Worm (Caenorhabditis elegans) whole organism, young adult: ENCODE data around the gene C39E9.8.
A peak's percentile ranks its signal among the peaks of the same experiment; 100 is the strongest.

Experiments
- B0035.1 ChIP-seq: sonication (generic microtip); optimal IDR thresholded peaks from 2 replicates; lab custom pipeline; 2016; ENCODE audit warnings: missing genetic modification characterization, mild to moderate bottlenecking, missing compliant biosample characterization, missing genotype, missing genetic modification reagents
- B0336.3 ChIP-seq: fragments of 200-800 bp; sonication (Bioruptor generic); IDR thresholded peaks from 2 replicates; pipeline ENCODE4 v1.3.6; 2022; ENCODE audit warnings: missing genetic modification characterization, missing compliant biosample characterization
- F10E7.11 ChIP-seq: sonication (generic microtip); optimal IDR thresholded peaks from 2 replicates; lab custom pipeline; 2017; ENCODE audit warnings: mild to moderate bottlenecking, missing genetic modification characterization, moderate library complexity, missing compliant biosample characterization
- F55B11.4 ChIP-seq: sonication (generic microtip); optimal IDR thresholded peaks from 2 replicates; lab custom pipeline; 2016; ENCODE audit warnings: missing compliant biosample characterization, missing genetic modification characterization, borderline replicate concordance; ENCODE audit not compliant: insufficient read depth
- F57A8.1 ChIP-seq: fragments of 200-800 bp; sonication (Bioruptor generic); optimal IDR thresholded peaks from 2 replicates; lab custom pipeline; 2018; ENCODE audit warnings: mild to moderate bottlenecking, missing genetic modification characterization, moderate library complexity, missing compliant biosample characterization
- K12H6.12 ChIP-seq: fragments of 200-800 bp; sonication (Bioruptor generic); optimal IDR thresholded peaks from 2 replicates; lab custom pipeline; 2018; ENCODE audit warnings: mild to moderate bottlenecking, missing genetic modification characterization, missing compliant biosample characterization
- Y56A3A.18 ChIP-seq: fragments of 200-800 bp; sonication (Bioruptor generic); IDR thresholded peaks from 2 replicates; pipeline ENCODE4 v1.3.6; 2022; ENCODE audit warnings: missing genetic modification reagents, missing genetic modification characterization, missing compliant biosample characterization
- ZK185.1 ChIP-seq: sonication (generic microtip); optimal IDR thresholded peaks from 2 replicates; lab custom pipeline; 2016; ENCODE audit warnings: mild to moderate bottlenecking, missing genetic modification characterization, missing compliant biosample characterization; ENCODE audit not compliant: poor library complexity, severe bottlenecking
- akir-1 ChIP-seq: fragments of 200-800 bp; sonication (Bioruptor generic); optimal IDR thresholded peaks from 2 replicates; lab custom pipeline; 2018; ENCODE audit warnings: mild to moderate bottlenecking, missing genetic modification characterization, moderate library complexity, missing compliant biosample characterization
- bed-1 ChIP-seq: fragments of 200-800 bp; sonication (Bioruptor generic); IDR thresholded peaks from 2 replicates; pipeline ENCODE4 v1.3.6; 2022; ENCODE audit warnings: missing genetic modification reagents, missing genetic modification characterization, missing compliant biosample characterization
- cebp-2 ChIP-seq: fragments of 200-800 bp; sonication (Bioruptor generic); IDR thresholded peaks from 2 replicates; pipeline ENCODE4 v1.3.6; 2022; ENCODE audit warnings: missing genetic modification characterization, missing compliant biosample characterization
- ceh-40 ChIP-seq: fragments of 200-800 bp; sonication (Bioruptor generic); IDR thresholded peaks from 2 replicates; pipeline ENCODE4 v1.3.6; 2022; ENCODE audit warnings: missing genetic modification characterization, missing compliant biosample characterization
- ceh-91 ChIP-seq: fragments of 200-800 bp; sonication (Bioruptor generic); IDR thresholded peaks from 2 replicates; pipeline ENCODE4 v1.3.6; 2022; ENCODE audit warnings: missing genetic modification reagents, missing genetic modification characterization, missing compliant biosample characterization
- chd-7 ChIP-seq: sonication (generic microtip); optimal IDR thresholded peaks from 2 replicates; lab custom pipeline; 2016; ENCODE audit warnings: mild to moderate bottlenecking, missing genetic modification characterization, moderate library complexity, missing compliant biosample characterization
- die-1 ChIP-seq: sonication (generic microtip); optimal IDR thresholded peaks from 2 replicates; lab custom pipeline; 2016; ENCODE audit warnings: missing genotype, mild to moderate bottlenecking, missing genetic modification characterization, missing compliant biosample characterization
- dpl-1 ChIP-seq: fragments of 150-350 bp; optimal IDR thresholded peaks from 2 replicates; lab custom pipeline; 2014; ENCODE audit warnings: missing biosample characterization, missing genetic modification reagents, missing genetic modification characterization
- efl-1 ChIP-seq: fragments of 150-350 bp; optimal IDR thresholded peaks from 2 replicates; lab custom pipeline; 2014; ENCODE audit warnings: missing biosample characterization, missing genetic modification reagents, missing genetic modification characterization
- egl-18 ChIP-seq: fragments of 200-800 bp; sonication (Bioruptor generic); IDR thresholded peaks from 2 replicates; pipeline ENCODE4 v1.3.6; 2022; ENCODE audit warnings: missing genetic modification reagents, missing genetic modification characterization, missing compliant biosample characterization
- him-1 ChIP-seq: sonication (generic microtip); optimal IDR thresholded peaks from 2 replicates; lab custom pipeline; 2016; ENCODE audit warnings: missing genotype, missing genetic modification reagents, missing genetic modification characterization, missing compliant biosample characterization
- hsf-1 ChIP-seq: fragments of 200-800 bp; sonication (Bioruptor generic); IDR thresholded peaks from 2 replicates; pipeline ENCODE4 v1.3.6; 2022; ENCODE audit warnings: missing genetic modification reagents, missing genetic modification characterization, missing compliant biosample characterization
- lin-40 ChIP-seq: sonication (generic microtip); optimal IDR thresholded peaks from 2 replicates; lab custom pipeline; 2016; ENCODE audit warnings: missing genetic modification characterization, mild to moderate bottlenecking, missing compliant biosample characterization, missing genotype, missing genetic modification reagents
- madf-3 ChIP-seq: fragments of 200-800 bp; sonication (Bioruptor generic); IDR thresholded peaks from 2 replicates; pipeline ENCODE4 v1.3.6; 2022; ENCODE audit warnings: missing genetic modification reagents, missing genetic modification characterization, missing compliant biosample characterization
- nfya-1 ChIP-seq: sonication (generic microtip); optimal IDR thresholded peaks from 2 replicates; lab custom pipeline; 2017; ENCODE audit warnings: antibody characterized with exemption, missing compliant biosample characterization, missing genetic modification characterization, borderline replicate concordance; ENCODE audit not compliant: insufficient read depth
- nfyb-1 ChIP-seq: fragments of 200-800 bp; sonication (Bioruptor generic); IDR thresholded peaks from 2 replicates; pipeline ENCODE4 v1.3.6; 2022; ENCODE audit warnings: missing genetic modification reagents, missing genetic modification characterization, missing compliant biosample characterization
- nhr-120 ChIP-seq: fragments of 200-800 bp; sonication (Bioruptor generic); IDR thresholded peaks from 2 replicates; pipeline ENCODE4 v1.3.6; 2022; ENCODE audit warnings: missing genetic modification characterization, missing compliant biosample characterization
- rec-8 ChIP-seq, 2 experiments: sonication (generic microtip); optimal IDR thresholded peaks; 2 replicates each; lab custom pipeline; 2016; ENCODE audit warnings: mild to moderate bottlenecking in 2 of 2, missing genetic modification characterization in 2 of 2, missing genetic modification reagents in 2 of 2, missing genotype in 2 of 2, missing biosample characterization in 1 of 2, missing compliant biosample characterization in 1 of 2, moderate library complexity in 1 of 2
- repo-1 ChIP-seq: sonication (generic microtip); optimal IDR thresholded peaks from 2 replicates; lab custom pipeline; 2017; ENCODE audit warnings: mild to moderate bottlenecking, missing genetic modification characterization, missing compliant biosample characterization
- snpc-4 ChIP-seq, 5 experiments: fragments of 150-350 bp in 1 of 5; sonication (generic microtip) in 4 of 5; optimal IDR thresholded peaks; 2 replicates each; lab custom pipeline; 2014 to 2018; ENCODE audit warnings: missing genetic modification characterization in 5 of 5, missing biosample characterization in 3 of 5, antibody characterized with exemption in 2 of 5, mild to moderate bottlenecking in 2 of 5, missing compliant biosample characterization in 2 of 5, missing genotype in 2 of 5, moderate library complexity in 2 of 5, missing genetic modification reagents in 1 of 5
- sptf-2 ChIP-seq: fragments of 200-800 bp; sonication (Bioruptor generic); optimal IDR thresholded peaks from 2 replicates; lab custom pipeline; 2018; ENCODE audit warnings: mild to moderate bottlenecking, missing genetic modification characterization, missing compliant biosample characterization
- xnd-1 ChIP-seq: sonication (generic microtip); optimal IDR thresholded peaks from 2 replicates; lab custom pipeline; 2016; ENCODE audit warnings: missing genotype, missing genetic modification reagents, missing genetic modification characterization, missing compliant biosample characterization
- zfh-2 ChIP-seq: fragments of 200-800 bp; sonication (Bioruptor generic); conservative IDR thresholded peaks from 2 replicates; pipeline ENCODE4 v1.3.6; 2022; ENCODE audit warnings: missing genetic modification reagents, missing genetic modification characterization, missing compliant biosample characterization
- zim-3 ChIP-seq: sonication (generic microtip); optimal IDR thresholded peaks from 2 replicates; lab custom pipeline; 2017; ENCODE audit warnings: mild to moderate bottlenecking, missing genetic modification characterization, moderate library complexity, missing compliant biosample characterization
- ztf-18 ChIP-seq: sonication (generic microtip); optimal IDR thresholded peaks from 2 replicates; lab custom pipeline; 2016; ENCODE audit warnings: missing genotype, mild to moderate bottlenecking, missing genetic modification characterization, missing compliant biosample characterization
- ztf-26 ChIP-seq: sonication (generic microtip); optimal IDR thresholded peaks from 2 replicates; lab custom pipeline; 2017; ENCODE audit warnings: missing genetic modification characterization, missing compliant biosample characterization
- ztf-3 ChIP-seq: fragments of 200-800 bp; sonication (Bioruptor generic); optimal IDR thresholded peaks from 2 replicates; lab custom pipeline; 2018; ENCODE audit warnings: mild to moderate bottlenecking, missing genetic modification characterization, missing compliant biosample characterization

The C39E9.8 gene

ce11 chrIV:13118794-13119193 is 39.5 kb downstream of the C39E9.8 start, which contains the start of gene unc-30:
Gene unc-30, plus strand, starts transcription at chrIV:13118977.
- TF ChIP-seq ceh-91 (GFP tag; lab: Robert Waterston, UW) (no peak), K12H6.12 (peak; percentile 38)
- TF ChIP-seq, all 124 proteins: peak for 1

ce11 chrIV:13121396-13121795 is 42.1 kb downstream of the C39E9.8 start:
- TF ChIP-seq hsf-1 (GFP tag; lab: Robert Waterston, UW): no peak
- TF ChIP-seq bed-1: no peak
- TF ChIP-seq ztf-26: no peak
- no peak for TF ChIP-seq Y56A3A.18 (GFP tag; lab: Robert Waterston, UW)
- no peak for TF ChIP-seq ztf-3
- TF ChIP-seq egl-18 (GFP tag; lab: Robert Waterston, UW): no peak
- no peak for TF ChIP-seq xnd-1 (tag; lab: Kevin White, UChicago)
- no peak for TF ChIP-seq F57A8.1
- TF ChIP-seq dpl-1 (GFP tag; lab: Kevin White, UChicago): no peak
- TF ChIP-seq repo-1 (tag; lab: Kevin White, UChicago): no peak
- TF ChIP-seq ceh-40 (GFP tag; lab: Robert Waterston, UW): no peak
- TF ChIP-seq akir-1 (GFP tag; lab: Kevin White, UChicago): no peak
- no peak for TF ChIP-seq sptf-2 (GFP tag; lab: Kevin White, UChicago)
- no peak for TF ChIP-seq ZK185.1 (tag; lab: Kevin White, UChicago)
- no peak for TF ChIP-seq ztf-18
- TF ChIP-seq nfyb-1 (GFP tag; lab: Robert Waterston, UW): no peak
- TF ChIP-seq die-1 (tag; lab: Kevin White, UChicago): no peak
- TF ChIP-seq snpc-4 (GFP tag; optimal IDR thresholded peaks at IDR 0.05; lab: Kevin White, UChicago): no peak
- TF ChIP-seq snpc-4 (tag; optimal IDR thresholded peaks at IDR 0.05; lab: Kevin White, UChicago): no peak
- TF ChIP-seq madf-3 (GFP tag; lab: Robert Waterston, UW): no peak

ce11 chrIV:13125999-13126398 is 46.8 kb downstream of the C39E9.8 start:
- TF ChIP-seq snpc-4 (GFP tag; optimal IDR thresholded peaks at IDR 0.05; lab: Kevin White, UChicago) (no peak), snpc-4 (tag; optimal IDR thresholded peaks at IDR 0.05; lab: Kevin White, UChicago) (no peak), zim-3 (no peak), madf-3 (GFP tag; lab: Robert Waterston, UW) (no peak), zfh-2 (0 out of 2 replicates have a peak, but pooled peaks have one; percentile 15), B0336.3 (GFP tag; lab: Robert Waterston, UW) (no peak), B0035.1 (no peak), chd-7 (tag; lab: Kevin White, UChicago) (no peak), nhr-120 (GFP tag; lab: Robert Waterston, UW) (no peak), rec-8 (tag; optimal IDR thresholded peaks at IDR 0.05; lab: Kevin White, UChicago) (no peak), nfya-1 (tag; lab: Kevin White, UChicago) (no peak), cebp-2 (0 out of 2 replicates have a peak, but pooled peaks have one; percentile 41), Y56A3A.18 (GFP tag; lab: Robert Waterston, UW) (no peak), efl-1 (GFP tag; lab: Kevin White, UChicago) (no peak), F55B11.4 (tag; lab: Kevin White, UChicago) (no peak), F10E7.11 (tag; lab: Kevin White, UChicago) (no peak), him-1 (tag; lab: Kevin White, UChicago) (no peak), lin-40 (no peak)
